Worm (Caenorhabditis elegans): Measurements from ENCODE around the gene glit-1.
A peak's percentile ranks its signal among the peaks of the same experiment; 100 is the strongest.

Gene glit-1

ce11 chrX:4744037-4744436 lies 32.0 kb downstream of the glit-1 start:
- no peak for TF ChIP-seq vab-15 (tag; optimal IDR thresholded peaks at IDR 0.05)
- no peak for TF ChIP-seq nhr-90 (tag; optimal IDR thresholded peaks at IDR 0.05; ENCODE audit: poor library complexity)
- TF ChIP-seq ceh-82 (tag; optimal IDR thresholded peaks at IDR 0.05), result no peak
- no peak for TF ChIP-seq fkh-4 (tag; optimal IDR thresholded peaks at IDR 0.05; ENCODE audit: borderline replicate concordance)
- no peak for TF ChIP-seq unc-98 (GFP tag; IDR thresholded peaks at IDR 0.05)
- no peak for TF ChIP-seq C34B4.2 (tag; optimal IDR thresholded peaks at IDR 0.05)
- TF ChIP-seq nhr-237 (tag; optimal IDR thresholded peaks at IDR 0.05), result no peak
- TF ChIP-seq tlp-1 (tag; optimal IDR thresholded peaks at IDR 0.05), result no peak
- TF ChIP-seq sup-37 (GFP tag; optimal IDR thresholded peaks at IDR 0.05), result no peak
- no peak for TF ChIP-seq lin-15B (tag; optimal IDR thresholded peaks at IDR 0.05)
- TF ChIP-seq ces-1 (GFP tag; optimal IDR thresholded peaks at IDR 0.05), result no peak
- no peak for TF ChIP-seq nhr-76 (tag; optimal IDR thresholded peaks at IDR 0.05)
- no peak for TF ChIP-seq alr-1 (tag; optimal IDR thresholded peaks at IDR 0.05; ENCODE audit: borderline replicate concordance)
- TF ChIP-seq fkh-8 (tag; optimal IDR thresholded peaks at IDR 0.05), result no peak
- no peak for TF ChIP-seq pax-3 (tag; optimal IDR thresholded peaks at IDR 0.05)
- no peak for TF ChIP-seq lir-3 (tag; optimal IDR thresholded peaks at IDR 0.05; ENCODE audit: poor library complexity)
- TF ChIP-seq sptf-1 (tag; optimal IDR thresholded peaks at IDR 0.05), result no peak
- TF ChIP-seq ztf-4 (tag; optimal IDR thresholded peaks at IDR 0.05), result no peak
- no peak for TF ChIP-seq hpl-2 (GFP tag; optimal IDR thresholded peaks at IDR 0.05)
- TF ChIP-seq ceh-63 (GFP tag; optimal IDR thresholded peaks at IDR 0.05), result no peak

DNA sequence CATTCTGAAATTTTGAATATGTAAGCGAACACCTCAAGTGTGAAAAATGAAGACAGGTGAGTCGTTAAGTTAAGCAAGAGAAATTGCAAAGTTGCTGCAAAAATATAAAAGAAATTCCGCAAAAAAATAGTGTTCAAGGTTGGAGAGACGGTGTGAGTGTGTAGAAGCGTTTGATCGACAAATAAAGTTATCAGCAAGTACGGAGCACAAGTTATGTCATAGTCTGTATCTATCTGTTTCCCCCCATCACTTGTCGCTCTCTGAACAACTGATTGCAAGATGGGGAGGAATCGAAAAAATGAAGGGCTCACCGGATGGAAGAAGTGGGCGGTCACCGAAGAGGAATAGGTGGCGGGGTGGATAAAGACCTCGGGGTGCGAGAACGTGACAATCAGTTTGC lies 37.0 kb downstream of the glit-1 start, which contains the start of gene lon-2:
TSS of gene lon-2 (minus strand) at position 4 of the 400 bp plus-strand sequence.
- TF ChIP-seq efl-1 (optimal IDR thresholded peaks at IDR 0.05) (no peak), efl-1 (GFP tag; optimal IDR thresholded peaks at IDR 0.05 in 1 of 2) (peak in 1 of 2 experiments; percentile 1), lin-35 (GFP tag; optimal IDR thresholded peaks at IDR 0.05) (peak in 1 of 2 experiments; percentile 4), F16B12.6 (tag; optimal IDR thresholded peaks at IDR 0.05) (no peak), elt-2 (tag; optimal IDR thresholded peaks at IDR 0.05) (peak; percentile 19)

DNA sequence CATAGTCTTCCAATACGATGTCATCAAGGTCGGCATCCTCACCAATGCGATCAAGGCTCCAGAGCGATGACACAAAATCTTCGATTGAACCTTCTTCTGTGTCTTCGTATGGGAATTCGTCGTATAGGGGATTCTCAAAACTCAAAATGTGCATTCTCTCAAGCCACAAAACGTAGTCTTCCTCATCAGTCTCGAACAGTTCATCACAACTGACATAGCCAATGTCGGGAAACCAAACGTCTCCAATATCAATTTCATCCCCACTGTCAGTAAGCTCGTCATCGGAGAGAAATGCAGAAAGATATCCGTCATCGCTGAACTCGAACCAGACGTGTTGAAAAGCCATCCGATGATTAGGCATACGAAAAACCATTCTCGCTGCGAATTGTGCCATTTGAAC lies 42.6 kb downstream of the glit-1 start, which contains the start of gene C39E6.2:
TSS of gene C39E6.2 (minus strand) at position 394 of the 400 bp plus-strand sequence.
- no peak for TF ChIP-seq ceh-8 (GFP tag; optimal IDR thresholded peaks at IDR 0.05)
- no peak for TF ChIP-seq efl-1 (optimal IDR thresholded peaks at IDR 0.05)
- peak in 1 of 2 experiments; percentile 18 for TF ChIP-seq efl-1 (GFP tag; optimal IDR thresholded peaks at IDR 0.05 in 1 of 2)

ce11 chrX:4759718-4760117 lies 47.6 kb downstream of the glit-1 start:
- TF ChIP-seq ceh-88 (GFP tag; IDR thresholded peaks at IDR 0.05), result no peak
- no peak for TF ChIP-seq snpc-4 (tag; optimal IDR thresholded peaks at IDR 0.05)
- no peak for TF ChIP-seq ceh-8 (GFP tag; optimal IDR thresholded peaks at IDR 0.05)
- no peak for TF ChIP-seq efl-1 (optimal IDR thresholded peaks at IDR 0.05)
- no peak for TF ChIP-seq efl-1 (GFP tag; optimal IDR thresholded peaks at IDR 0.05 in 1 of 2)
- TF ChIP-seq lin-15B (tag; optimal IDR thresholded peaks at IDR 0.05), result no peak
- no peak for TF ChIP-seq nhr-77 (tag; optimal IDR thresholded peaks at IDR 0.05)
- TF ChIP-seq blmp-1 (tag; optimal IDR thresholded peaks at IDR 0.05), result no peak
- no peak for TF ChIP-seq dsc-1 (tag; optimal IDR thresholded peaks at IDR 0.05)
- TF ChIP-seq lsy-2 (tag; optimal IDR thresholded peaks at IDR 0.05), result no peak
- no peak for TF ChIP-seq aha-1 (tag; optimal IDR thresholded peaks at IDR 0.05)
- TF ChIP-seq unc-30 (tag; optimal IDR thresholded peaks at IDR 0.05), result no peak
- no peak for TF ChIP-seq ceh-82 (tag; optimal IDR thresholded peaks at IDR 0.05)
- TF ChIP-seq unc-62 (GFP tag; optimal IDR thresholded peaks at IDR 0.05), result no peak
- no peak for TF ChIP-seq hlh-17 (GFP tag; optimal IDR thresholded peaks at IDR 0.05; ENCODE audit: borderline replicate concordance)
- no peak for TF ChIP-seq tlp-1 (tag; optimal IDR thresholded peaks at IDR 0.05)
- TF ChIP-seq fkh-4 (tag; optimal IDR thresholded peaks at IDR 0.05; ENCODE audit: borderline replicate concordance), result no peak
- no peak for TF ChIP-seq egl-13 (tag; optimal IDR thresholded peaks at IDR 0.05)
- no peak for TF ChIP-seq F16B12.6 (tag; optimal IDR thresholded peaks at IDR 0.05)

Measured in whole organism, L1 larva.